Worm (Caenorhabditis elegans) whole organism, L4 larva: ENCODE measurements around the gene fubl-2.

Source experiments
- T20F7.1 ChIP-seq: fragments of 200-800 bp; sonication (Bioruptor generic); optimal IDR thresholded peaks from 2 replicates; lab custom pipeline; 2018; ENCODE audit warnings: mild to moderate bottlenecking, missing genetic modification characterization, missing compliant biosample characterization
- Y48G9A.11 ChIP-seq: fragments of 200-800 bp; sonication (Bioruptor generic); IDR thresholded peaks from 2 replicates; pipeline ENCODE4 v1.3.6; 2022; ENCODE audit warnings: missing genetic modification reagents, missing genetic modification characterization, missing compliant biosample characterization
- ceh-28 ChIP-seq: fragments of 150-350 bp; optimal IDR thresholded peaks from 2 replicates; lab custom pipeline; 2014; ENCODE audit warnings: missing biosample characterization, missing genetic modification reagents, missing genetic modification characterization
- ceh-82 ChIP-seq: sonication (generic microtip); optimal IDR thresholded peaks from 2 replicates; lab custom pipeline; 2017; ENCODE audit warnings: missing biosample characterization, missing genetic modification characterization
- ces-1 ChIP-seq: fragments of 150-350 bp; sonication (generic microtip); optimal IDR thresholded peaks from 4 replicates; lab custom pipeline; 2014; ENCODE audit warnings: missing biosample characterization, missing genetic modification reagents, missing genetic modification characterization
- cey-2 ChIP-seq: sonication (generic microtip); optimal IDR thresholded peaks from 3 replicates; lab custom pipeline; 2017; ENCODE audit warnings: missing genetic modification characterization, mild to moderate bottlenecking, missing compliant biosample characterization, antibody characterized with exemption, borderline replicate concordance; ENCODE audit not compliant: insufficient read depth
- daf-16 ChIP-seq, 3 experiments: sonication (generic microtip); optimal IDR thresholded peaks; 2 replicates each; lab custom pipeline; 2016 to 2017; ENCODE audit warnings: missing genetic modification characterization in 3 of 3, missing genetic modification reagents in 3 of 3, mild to moderate bottlenecking in 2 of 3, missing compliant biosample characterization in 2 of 3, missing biosample characterization in 1 of 3, moderate library complexity in 1 of 3
- dmd-6 ChIP-seq: fragments of 200-800 bp; sonication (Bioruptor generic); IDR thresholded peaks from 2 replicates; pipeline ENCODE4 v1.3.6; 2022; ENCODE audit warnings: missing genetic modification reagents, missing genetic modification characterization, missing compliant biosample characterization
- dpl-1 ChIP-seq: fragments of 150-350 bp; optimal IDR thresholded peaks from 2 replicates; lab custom pipeline; 2014; ENCODE audit warnings: missing biosample characterization, missing genetic modification reagents, missing genetic modification characterization
- dve-1 ChIP-seq: sonication (generic microtip); optimal IDR thresholded peaks from 2 replicates; lab custom pipeline; 2017; ENCODE audit warnings: antibody characterized with exemption, mild to moderate bottlenecking, missing genetic modification characterization, missing compliant biosample characterization; ENCODE audit not compliant: insufficient read depth
- egl-43 ChIP-seq: fragments of 200-800 bp; sonication (Bioruptor generic); IDR thresholded peaks from 2 replicates; pipeline ENCODE4 v1.3.6; 2022; ENCODE audit warnings: missing genetic modification reagents, missing genetic modification characterization, missing compliant biosample characterization
- fos-1 ChIP-seq: fragments of 150-350 bp; optimal IDR thresholded peaks from 2 replicates; lab custom pipeline; 2014; ENCODE audit warnings: missing biosample characterization, missing genetic modification characterization
- hif-1 ChIP-seq, 2 experiments: sonication (generic microtip); optimal IDR thresholded peaks; 2 replicates each; lab custom pipeline; 2016 to 2017; ENCODE audit warnings: missing compliant biosample characterization in 2 of 2, missing genetic modification characterization in 2 of 2, missing genetic modification reagents in 2 of 2, missing genotype in 2 of 2, mild to moderate bottlenecking in 1 of 2
- hlh-30 ChIP-seq: sonication (generic microtip); optimal IDR thresholded peaks from 2 replicates; lab custom pipeline; 2017; ENCODE audit warnings: antibody characterized with exemption, mild to moderate bottlenecking, missing genetic modification characterization, missing compliant biosample characterization; ENCODE audit not compliant: insufficient read depth
- lin-13 ChIP-seq: fragments of 150-350 bp; optimal IDR thresholded peaks from 2 replicates; lab custom pipeline; 2014; ENCODE audit warnings: missing biosample characterization, missing genetic modification reagents, missing genetic modification characterization
- lin-15B ChIP-seq: fragments of 150-350 bp; sonication (generic microtip); optimal IDR thresholded peaks from 3 replicates; lab custom pipeline; 2014; ENCODE audit warnings: missing biosample characterization, missing genetic modification characterization
- lsy-2 ChIP-seq, 2 experiments: fragments of 150-350 bp in 1 of 2; sonication (generic microtip) in 1 of 2; optimal IDR thresholded peaks; 2 replicates each; lab custom pipeline; 2014 to 2017; ENCODE audit warnings: missing biosample characterization in 2 of 2, missing genetic modification characterization in 2 of 2
- mdl-1 ChIP-seq, 2 experiments: fragments of 150-350 bp in 1 of 2; sonication (generic microtip) in 1 of 2; optimal IDR thresholded peaks; 2 replicates each; lab custom pipeline; 2014 to 2017; ENCODE audit warnings: missing biosample characterization in 2 of 2, missing genetic modification characterization in 2 of 2
- mes-2 ChIP-seq: sonication (generic microtip); optimal IDR thresholded peaks from 2 replicates; lab custom pipeline; 2016; ENCODE audit warnings: missing genotype, mild to moderate bottlenecking, missing genetic modification characterization, missing compliant biosample characterization; ENCODE audit not compliant: poor library complexity, severe bottlenecking
- mxl-3 ChIP-seq: fragments of 200-800 bp; sonication (Bioruptor generic); optimal IDR thresholded peaks from 2 replicates; lab custom pipeline; 2018; ENCODE audit warnings: mild to moderate bottlenecking, missing genetic modification characterization, missing compliant biosample characterization
- nhr-10 ChIP-seq: fragments of 150-350 bp; optimal IDR thresholded peaks from 2 replicates; lab custom pipeline; 2014; ENCODE audit warnings: missing biosample characterization, missing genetic modification characterization
- nhr-11 ChIP-seq: fragments of 150-350 bp; optimal IDR thresholded peaks from 2 replicates; lab custom pipeline; 2014; ENCODE audit warnings: missing biosample characterization, missing genetic modification characterization
- nhr-25 ChIP-seq: sonication (generic microtip); optimal IDR thresholded peaks from 2 replicates; lab custom pipeline; 2017; ENCODE audit warnings: missing genetic modification characterization, mild to moderate bottlenecking, missing compliant biosample characterization, antibody characterized with exemption, moderate library complexity, borderline replicate concordance; ENCODE audit not compliant: insufficient read depth
- nhr-28 ChIP-seq: fragments of 150-350 bp; optimal IDR thresholded peaks from 2 replicates; lab custom pipeline; 2014; ENCODE audit warnings: missing biosample characterization, missing genetic modification characterization
- nhr-77 ChIP-seq: fragments of 150-350 bp; optimal IDR thresholded peaks from 2 replicates; lab custom pipeline; 2014; ENCODE audit warnings: missing biosample characterization, missing genetic modification characterization
- rbr-2 ChIP-seq: sonication (generic microtip); optimal IDR thresholded peaks from 2 replicates; lab custom pipeline; 2016; ENCODE audit warnings: missing genotype, missing genetic modification characterization, missing compliant biosample characterization
- set-16 ChIP-seq: fragments of 200-800 bp; sonication (Bioruptor generic); IDR thresholded peaks from 2 replicates; pipeline ENCODE4 v1.3.6; 2022; ENCODE audit warnings: missing genetic modification reagents, missing genetic modification characterization, missing compliant biosample characterization
- unc-130 ChIP-seq: sonication (generic microtip); optimal IDR thresholded peaks from 2 replicates; lab custom pipeline; 2016; ENCODE audit warnings: missing genetic modification reagents, missing genetic modification characterization, missing compliant biosample characterization
- unc-62 ChIP-seq, 3 experiments: fragments of 150-350 bp in 1 of 3; sonication (generic microtip); optimal IDR thresholded peaks in 2 of 3; peaks in 1 of 3; 1 replicate in 1 of 3; 2 replicates in 2 of 3; lab custom pipeline; 2014 to 2017; ENCODE audit warnings: missing biosample characterization in 3 of 3, missing genetic modification characterization in 3 of 3, missing genetic modification reagents in 3 of 3, missing genotype in 1 of 3

The fubl-2 gene

DNA sequence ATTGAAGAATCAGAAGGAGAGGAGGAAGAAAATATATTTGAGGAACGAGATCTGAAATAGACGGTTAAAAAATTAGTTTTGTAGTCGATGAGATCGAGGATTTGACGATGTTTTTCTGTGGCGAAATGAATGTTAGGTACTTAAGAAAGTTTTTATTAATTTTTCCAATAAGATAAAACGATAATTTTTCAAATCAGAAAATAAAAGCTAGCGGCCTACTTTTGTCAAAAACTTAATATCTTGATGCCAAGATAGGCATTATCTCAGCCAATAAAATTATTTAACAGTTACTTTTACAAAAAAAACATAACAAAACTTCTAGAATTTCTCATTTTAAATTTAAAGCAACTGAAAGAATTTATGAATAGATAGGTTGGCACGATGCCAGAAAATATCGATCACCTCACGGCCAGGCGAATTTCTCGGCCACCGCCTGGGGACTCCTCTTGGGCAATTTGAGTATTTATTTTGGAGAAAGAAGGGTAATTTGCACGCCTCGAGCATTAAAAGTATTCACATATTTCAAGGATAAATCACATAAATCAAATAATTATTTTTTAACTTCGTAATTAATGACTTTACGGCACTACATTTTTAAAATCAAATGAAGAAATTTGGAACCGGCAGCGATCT is at the start of gene fubl-2:
Gene fubl-2 (minus strand): TSS at position 51 of the 633 bp plus-strand sequence.
- TF ChIP-seq nhr-10 (tag; lab: Kevin White, UChicago): no peak
- peak; percentile 18 for TF ChIP-seq nhr-77 (tag; lab: Kevin White, UChicago)
- TF ChIP-seq nhr-28: peak; percentile 26
- peak; percentile 27; the same call in 1 of the 2 replicates for TF ChIP-seq dmd-6 (GFP tag; lab: Robert Waterston, UW)
- peak in 1 of 2 experiments; percentile 88 for TF ChIP-seq hif-1 (tag; optimal IDR thresholded peaks at IDR 0.05; lab: Kevin White, UChicago)
- TF ChIP-seq lin-13 (GFP tag; lab: Kevin White, UChicago): peak; percentile 44
- no peak for TF ChIP-seq lin-15B
- peak; percentile 22 to 89 for TF ChIP-seq lsy-2 (tag; optimal IDR thresholded peaks at IDR 0.05; lab: Kevin White, UChicago)
- no peak for TF ChIP-seq unc-62 (GFP tag; optimal IDR thresholded peaks at IDR 0.05 in 1 of 2; lab: Kevin White, UChicago)
- no peak for TF ChIP-seq unc-62 (tag; optimal IDR thresholded peaks at IDR 0.05; lab: Kevin White, UChicago)
- peak; percentile 42 for TF ChIP-seq rbr-2 (tag; lab: Kevin White, UChicago)
- TF ChIP-seq fos-1 (tag; lab: Kevin White, UChicago): no peak
- TF ChIP-seq unc-130: peak; percentile 79
- TF ChIP-seq mes-2 (tag; lab: Kevin White, UChicago): peak; percentile 98
- TF ChIP-seq mxl-3: peak; percentile 33
- TF ChIP-seq nhr-25 (tag; lab: Kevin White, UChicago): no peak
- TF ChIP-seq dpl-1 (GFP tag; lab: Kevin White, UChicago): peak; percentile 73
- TF ChIP-seq nhr-11 (tag; lab: Kevin White, UChicago): peak; percentile 6
- peak; percentile 18 for TF ChIP-seq ceh-28 (tag; lab: Kevin White, UChicago)
- TF ChIP-seq hlh-30: peak; percentile 49
- TF ChIP-seq cey-2 (tag; lab: Kevin White, UChicago): no peak

DNA sequence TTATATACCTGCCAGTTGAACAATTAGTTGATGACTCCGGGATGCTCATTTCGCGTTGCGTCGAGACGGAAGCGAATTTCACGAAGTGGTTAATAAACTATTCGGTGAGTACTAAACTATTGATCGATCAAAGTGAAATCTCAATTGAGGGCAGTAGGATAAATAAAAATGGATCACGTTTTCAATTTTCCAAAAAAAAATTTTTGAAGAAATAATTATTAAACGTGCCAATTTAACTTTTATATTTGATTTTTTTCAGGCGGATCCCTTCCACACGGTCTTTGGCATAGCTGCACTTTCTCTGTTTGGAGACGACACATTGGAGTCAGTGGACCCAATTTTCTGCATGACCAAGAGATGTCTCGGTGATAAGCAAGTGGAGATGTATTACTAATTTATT is 48.5 kb upstream of the fubl-2 start, which contains the start of gene B0280.17:
Gene B0280.17 (minus strand): TSS at position 101 of the 400 bp plus-strand sequence.
- no peak for TF ChIP-seq ces-1 (GFP tag; lab: Kevin White, UChicago)
- no peak for TF ChIP-seq egl-43
- no peak for TF ChIP-seq ceh-82 (tag; lab: Kevin White, UChicago)
- no peak for TF ChIP-seq dve-1 (tag; lab: Kevin White, UChicago)
- no peak for TF ChIP-seq rbr-2 (tag; lab: Kevin White, UChicago)

DNA sequence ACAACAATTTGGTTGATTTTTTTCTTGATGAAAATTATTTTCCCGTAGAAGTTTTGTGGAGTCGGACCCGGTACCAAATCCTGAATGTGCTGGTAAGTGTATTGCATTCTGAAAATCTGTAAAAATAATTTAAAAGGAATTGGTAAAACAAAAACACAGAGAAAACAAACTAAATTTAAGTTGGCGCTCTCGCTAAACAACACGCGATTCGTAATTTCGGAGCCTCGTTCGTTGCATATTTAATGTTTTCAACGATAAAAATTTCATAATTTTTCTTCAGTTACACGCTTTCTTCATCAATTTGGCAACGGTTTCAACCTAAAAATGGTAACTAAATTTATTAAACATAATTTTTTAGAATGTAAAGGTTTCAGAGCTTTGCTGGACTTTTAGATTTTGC is 46.0 kb upstream of the fubl-2 start, which contains the start of the genes pot-1 and ggtb-1:
Gene pot-1 (minus strand): TSS at position 120 of the 400 bp plus-strand sequence.
Gene ggtb-1 (plus strand): TSS at position 208 of the 400 bp plus-strand sequence.
- TF ChIP-seq T20F7.1 (peak; percentile 92), daf-16 (GFP tag; optimal IDR thresholded peaks at IDR 0.05; lab: Kevin White, UChicago) (no peak), daf-16 (tag; optimal IDR thresholded peaks at IDR 0.05; lab: Kevin White, UChicago) (peak; percentile 29), dpl-1 (GFP tag; lab: Kevin White, UChicago) (peak; percentile 50), set-16 (GFP tag; lab: Robert Waterston, UW) (no peak), mdl-1 (tag; optimal IDR thresholded peaks at IDR 0.05; lab: Kevin White, UChicago) (no peak), lin-15B (no peak), mes-2 (tag; lab: Kevin White, UChicago) (peak; percentile 46), Y48G9A.11 (GFP tag; lab: Robert Waterston, UW) (peak; percentile 81), lsy-2 (tag; optimal IDR thresholded peaks at IDR 0.05; lab: Kevin White, UChicago) (peak in 1 of 2 experiments; percentile 37)

DNA sequence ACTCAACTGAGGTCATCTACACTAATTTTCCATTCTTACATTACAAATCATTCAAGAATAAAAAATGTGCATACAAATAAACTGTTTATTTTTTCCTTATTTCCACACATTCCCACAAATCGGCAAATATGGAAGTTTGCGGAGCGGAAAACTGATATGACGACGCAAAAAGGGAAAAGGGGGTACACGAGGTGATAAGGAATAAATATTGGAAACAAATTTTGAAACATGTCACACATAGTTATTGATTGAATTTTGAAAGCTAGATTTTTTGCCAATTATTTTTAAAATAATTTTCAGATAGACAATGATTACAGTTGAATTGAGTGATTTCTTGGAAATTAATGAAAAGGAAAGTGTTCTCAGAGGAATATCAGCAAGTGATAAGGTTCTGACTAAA is 41.1 kb upstream of the fubl-2 start, which contains the start of gene viro-2:
Gene viro-2 (plus strand): TSS at position 301 of the 400 bp plus-strand sequence.
- peak; percentile 50 for TF ChIP-seq dmd-6 (GFP tag; lab: Robert Waterston, UW)
